Worm (Caenorhabditis elegans) whole organism, L3 larva: ENCODE results near the gene Y45F10C.4.

Source experiments
- R02D3.7 ChIP-seq: fragments of 150-350 bp; optimal IDR thresholded peaks from 2 replicates; lab custom pipeline; 2014; ENCODE audit warnings: missing biosample characterization, missing genetic modification characterization
- ama-1 ChIP-seq: fragments of 150-350 bp; optimal IDR thresholded peaks from 2 replicates; lab custom pipeline; 2018
- ceh-16 ChIP-seq: sonication (generic microtip); optimal IDR thresholded peaks from 2 replicates; lab custom pipeline; 2017; ENCODE audit warnings: missing biosample characterization, missing genetic modification characterization
- ceh-28 ChIP-seq: fragments of 150-350 bp; optimal IDR thresholded peaks from 2 replicates; lab custom pipeline; 2014; ENCODE audit warnings: missing biosample characterization, missing genetic modification reagents, missing genetic modification characterization
- ceh-9 ChIP-seq: sonication (generic microtip); optimal IDR thresholded peaks from 2 replicates; lab custom pipeline; 2018; ENCODE audit warnings: missing biosample characterization, missing genetic modification characterization
- daf-12 ChIP-seq: fragments of 150-350 bp; optimal IDR thresholded peaks from 2 replicates; lab custom pipeline; 2014; ENCODE audit warnings: missing biosample characterization, missing genetic modification reagents, missing genetic modification characterization
- egl-5 ChIP-seq: fragments of 150-350 bp; optimal IDR thresholded peaks from 2 replicates; lab custom pipeline; 2017; ENCODE audit warnings: missing biosample characterization, missing genetic modification reagents, missing genetic modification characterization, inconsistent platforms
- elt-1 ChIP-seq: fragments of 150-350 bp; optimal IDR thresholded peaks from 2 replicates; lab custom pipeline; 2014; ENCODE audit warnings: missing biosample characterization, missing genetic modification characterization
- elt-3 ChIP-seq, 3 experiments: fragments of 150-350 bp in 1 of 3; sonication (generic microtip) in 2 of 3; optimal IDR thresholded peaks; 2 replicates in 2 of 3; 4 replicates in 1 of 3; lab custom pipeline; 2014 to 2017; ENCODE audit warnings: missing biosample characterization in 3 of 3, missing genetic modification characterization in 3 of 3
- eor-1 ChIP-seq, 2 experiments: fragments of 150-350 bp; optimal IDR thresholded peaks; 2 replicates each; lab custom pipeline; 2014 to 2018; ENCODE audit warnings: missing biosample characterization in 2 of 2, missing genetic modification characterization in 2 of 2
- fkh-10 ChIP-seq: sonication (generic microtip); optimal IDR thresholded peaks from 2 replicates; lab custom pipeline; 2017; ENCODE audit warnings: missing biosample characterization, missing genetic modification reagents, missing genetic modification characterization
- hmg-11 ChIP-seq: sonication (generic microtip); optimal IDR thresholded peaks from 2 replicates; lab custom pipeline; 2016; ENCODE audit warnings: missing genetic modification characterization, missing compliant biosample characterization
- lin-39 ChIP-seq: fragments of 150-350 bp; optimal IDR thresholded peaks from 2 replicates; lab custom pipeline; 2018; ENCODE audit warnings: missing biosample characterization, missing genetic modification reagents, missing genetic modification characterization
- mdl-1 ChIP-seq: fragments of 150-350 bp; optimal IDR thresholded peaks from 2 replicates; lab custom pipeline; 2014; ENCODE audit warnings: missing biosample characterization, missing genetic modification characterization
- mml-1 ChIP-seq: fragments of 150-350 bp; sonication (generic microtip); optimal IDR thresholded peaks from 3 replicates; lab custom pipeline; 2014; ENCODE audit warnings: missing biosample characterization, missing genetic modification characterization
- nfya-1 ChIP-seq: sonication (generic microtip); optimal IDR thresholded peaks from 2 replicates; lab custom pipeline; 2017; ENCODE audit warnings: missing genetic modification characterization, mild to moderate bottlenecking, missing compliant biosample characterization, antibody characterized with exemption, moderate library complexity; ENCODE audit not compliant: insufficient read depth
- nhr-11 ChIP-seq: fragments of 150-350 bp; optimal IDR thresholded peaks from 2 replicates; lab custom pipeline; 2014; ENCODE audit warnings: missing biosample characterization, missing genetic modification characterization
- nhr-12 ChIP-seq: fragments of 150-350 bp; optimal IDR thresholded peaks from 2 replicates; lab custom pipeline; 2014; ENCODE audit warnings: missing biosample characterization, missing genetic modification characterization
- nhr-23 ChIP-seq: fragments of 150-350 bp; optimal IDR thresholded peaks from 2 replicates; lab custom pipeline; 2014; ENCODE audit warnings: missing biosample characterization, missing genetic modification reagents, missing genetic modification characterization
- nhr-237 ChIP-seq: fragments of 150-350 bp; optimal IDR thresholded peaks from 2 replicates; lab custom pipeline; 2014; ENCODE audit warnings: missing biosample characterization, missing genetic modification characterization
- nhr-25 ChIP-seq: sonication (generic microtip); optimal IDR thresholded peaks from 2 replicates; lab custom pipeline; 2017; ENCODE audit warnings: missing biosample characterization, missing genetic modification characterization
- nhr-43 ChIP-seq: sonication (generic microtip); optimal IDR thresholded peaks from 2 replicates; lab custom pipeline; 2016; ENCODE audit warnings: mild to moderate bottlenecking, missing genetic modification characterization, missing compliant biosample characterization; ENCODE audit not compliant: poor library complexity, severe bottlenecking
- nhr-67 ChIP-seq: fragments of 150-350 bp; optimal IDR thresholded peaks from 2 replicates; lab custom pipeline; 2014; ENCODE audit warnings: missing biosample characterization, missing genetic modification characterization
- nhr-76 ChIP-seq: fragments of 150-350 bp; sonication (generic microtip); optimal IDR thresholded peaks from 5 replicates; lab custom pipeline; 2014; ENCODE audit warnings: missing biosample characterization, missing genetic modification characterization
- nhr-77 ChIP-seq: fragments of 150-350 bp; optimal IDR thresholded peaks from 2 replicates; lab custom pipeline; 2014; ENCODE audit warnings: missing biosample characterization, missing genetic modification characterization
- pqm-1 ChIP-seq: fragments of 150-350 bp; optimal IDR thresholded peaks from 2 replicates; lab custom pipeline; 2017; ENCODE audit warnings: missing biosample characterization, missing genetic modification characterization, inconsistent platforms
- sea-2 ChIP-seq: fragments of 150-350 bp; sonication (generic microtip); optimal IDR thresholded peaks from 4 replicates; lab custom pipeline; 2014; ENCODE audit warnings: missing biosample characterization, missing genetic modification reagents, missing genetic modification characterization
- skn-1 ChIP-seq: fragments of 150-350 bp; optimal IDR thresholded peaks from 2 replicates; lab custom pipeline; 2014; ENCODE audit warnings: missing biosample characterization, missing genetic modification characterization
- snpc-4 ChIP-seq: fragments of 150-350 bp; optimal IDR thresholded peaks from 2 replicates; lab custom pipeline; 2014; ENCODE audit warnings: missing biosample characterization, missing genetic modification characterization
- unc-39 ChIP-seq: sonication (generic microtip); optimal IDR thresholded peaks from 4 replicates; lab custom pipeline; 2017; ENCODE audit warnings: missing biosample characterization, missing genetic modification characterization
- unc-62 ChIP-seq: fragments of 150-350 bp; sonication (generic microtip); optimal IDR thresholded peaks from 4 replicates; lab custom pipeline; 2014; ENCODE audit warnings: missing biosample characterization, missing genetic modification reagents, missing genetic modification characterization
- zag-1 ChIP-seq: fragments of 150-350 bp; optimal IDR thresholded peaks from 2 replicates; lab custom pipeline; 2014; ENCODE audit warnings: missing biosample characterization, missing genetic modification characterization
- ztf-4 ChIP-seq: fragments of 150-350 bp; optimal IDR thresholded peaks from 2 replicates; lab custom pipeline; 2014; ENCODE audit warnings: missing biosample characterization, missing genetic modification characterization

Y45F10C.4 gene

DNA sequence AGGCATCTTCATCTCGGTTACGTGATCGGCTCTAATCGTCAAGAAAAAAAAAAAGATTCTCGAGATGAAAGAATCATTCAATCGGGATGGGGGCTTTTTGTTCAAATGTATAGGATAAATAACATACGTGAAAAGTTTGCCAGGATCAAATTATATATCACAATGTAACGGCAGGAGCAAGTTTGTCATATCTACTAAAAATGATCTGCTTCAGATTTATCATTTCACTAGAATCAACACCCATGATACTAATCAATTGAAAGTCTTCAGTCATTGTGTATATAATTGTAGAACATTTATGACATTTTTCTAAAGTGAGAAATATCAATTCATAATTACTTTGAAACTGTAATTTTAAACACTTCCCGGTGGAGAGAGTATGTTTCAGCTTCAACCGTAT lies 32.9 kb upstream of the Y45F10C.4 start:
- TF ChIP-seq nfya-1 (tag; lab: Kevin White, UChicago) (peak; percentile 3), nhr-11 (no peak)

- TF ChIP-seq ceh-16 (tag; lab: Kevin White, UChicago): no peak
- peak; percentile 99 for TF ChIP-seq lin-39 (tag; lab: Kevin White, UChicago)
- no peak for TF ChIP-seq nhr-77 (tag; lab: Kevin White, UChicago)
- TF ChIP-seq nfya-1 (tag; lab: Kevin White, UChicago): peak; percentile 35
- TF ChIP-seq snpc-4 (tag; lab: Kevin White, UChicago): peak; percentile 1
- no peak for TF ChIP-seq mdl-1 (tag; lab: Kevin White, UChicago)
- TF ChIP-seq mml-1 (tag; lab: Kevin White, UChicago): no peak
- no peak for TF ChIP-seq skn-1 (tag; lab: Kevin White, UChicago)
- peak; percentile 42 for TF ChIP-seq ceh-28
- TF ChIP-seq nhr-25: no peak
- TF ChIP-seq ztf-4 (tag; lab: Kevin White, UChicago): no peak
- TF ChIP-seq egl-5: no peak
- no peak for TF ChIP-seq R02D3.7 (tag; lab: Kevin White, UChicago)
- TF ChIP-seq sea-2 (GFP tag; lab: Kevin White, UChicago): no peak
- peak; percentile 98 for TF ChIP-seq unc-62
- TF ChIP-seq elt-1: peak; percentile 28
- no peak for TF ChIP-seq nhr-237 (tag; lab: Kevin White, UChicago)
- no peak for TF ChIP-seq nhr-67 (tag; lab: Kevin White, UChicago)
- TF ChIP-seq nhr-12 (tag; lab: Kevin White, UChicago): no peak
- no peak for TF ChIP-seq pqm-1 (tag; lab: Kevin White, UChicago)
- TF ChIP-seq elt-3 (tag; optimal IDR thresholded peaks at IDR 0.05; lab: Kevin White, UChicago): no peak
- TF ChIP-seq hmg-11: peak; percentile 12
- TF ChIP-seq eor-1 (tag; optimal IDR thresholded peaks at IDR 0.05; lab: Kevin White, UChicago): no peak
- TF ChIP-seq, all 47 proteins: peak for 7
Observed at ce11 chrIV:13695720-13696364, 31.9 kb upstream of the Y45F10C.4 start.

ce11 chrIV:13695302-13695701 lies 31.3 kb upstream of the Y45F10C.4 start:
- TF ChIP-seq elt-1 (no peak), ztf-4 (tag; lab: Kevin White, UChicago) (no peak), ceh-9 (no peak), mdl-1 (tag; lab: Kevin White, UChicago) (no peak), ama-1 (no peak), nhr-67 (tag; lab: Kevin White, UChicago) (no peak), nhr-77 (tag; lab: Kevin White, UChicago) (no peak), nhr-76 (tag; lab: Kevin White, UChicago) (no peak), egl-5 (no peak), snpc-4 (tag; lab: Kevin White, UChicago) (no peak), daf-12 (no peak), nhr-43 (tag; lab: Kevin White, UChicago) (no peak), nhr-25 (no peak), fkh-10 (GFP tag; lab: Kevin White, UChicago) (no peak), lin-39 (tag; lab: Kevin White, UChicago) (no peak), unc-39 (tag; lab: Kevin White, UChicago) (no peak), zag-1 (tag; lab: Kevin White, UChicago) (no peak)

ce11 chrIV:13694600-13694999 lies 30.6 kb upstream of the Y45F10C.4 start:
- TF ChIP-seq nhr-67 (tag; lab: Kevin White, UChicago): no peak
- TF ChIP-seq pqm-1 (tag; lab: Kevin White, UChicago): no peak
- TF ChIP-seq elt-1: peak; percentile 48
- TF ChIP-seq zag-1 (tag; lab: Kevin White, UChicago): no peak
- TF ChIP-seq skn-1 (tag; lab: Kevin White, UChicago): no peak
- TF ChIP-seq unc-62: peak; percentile 85
- TF ChIP-seq nhr-23 (tag; lab: Kevin White, UChicago): no peak
- no peak for TF ChIP-seq nhr-76 (tag; lab: Kevin White, UChicago)
- TF ChIP-seq nfya-1 (tag; lab: Kevin White, UChicago): peak; percentile 37
- TF ChIP-seq hmg-11: peak; percentile 7
- peak; percentile 96 for TF ChIP-seq lin-39 (tag; lab: Kevin White, UChicago)
- no peak for TF ChIP-seq eor-1 (tag; optimal IDR thresholded peaks at IDR 0.05; lab: Kevin White, UChicago)
